Fruit fly (Drosophila melanogaster) whole organism, pupa: Measurements from ENCODE around the gene CG11970.

Experiments used
- CG10348 ChIP-seq: fragments of 200-800 bp; sonication (Bioruptor generic); IDR thresholded peaks from 2 replicates; pipeline ENCODE4 v1.3.6; 2022; ENCODE audit warnings: missing biosample characterization, missing genetic modification characterization
- CG14655 ChIP-seq: fragments of 200-800 bp; sonication (Bioruptor generic); optimal IDR thresholded peaks from 3 replicates; lab custom pipeline; 2017; ENCODE audit warnings: mild to moderate bottlenecking, missing biosample characterization, missing genetic modification reagents, missing genetic modification characterization
- CG15710 ChIP-seq: fragments of 200-800 bp; sonication (Bioruptor generic); optimal IDR thresholded peaks from 2 replicates; lab custom pipeline; 2018; ENCODE audit warnings: missing biosample characterization, mild to moderate bottlenecking, missing genetic modification characterization, moderate library complexity
- CG17806 ChIP-seq: fragments of 200-800 bp; sonication (Bioruptor generic); optimal IDR thresholded peaks from 2 replicates; lab custom pipeline; 2018; ENCODE audit warnings: missing biosample characterization, mild to moderate bottlenecking, missing genetic modification characterization, moderate library complexity
- CG34367 ChIP-seq: fragments of 200-800 bp; sonication (Bioruptor generic); optimal IDR thresholded peaks from 2 replicates; lab custom pipeline; 2018; ENCODE audit warnings: missing biosample characterization, mild to moderate bottlenecking, missing genetic modification characterization
- CG4496 ChIP-seq: fragments of 200-800 bp; sonication (Bioruptor generic); IDR thresholded peaks from 3 replicates; pipeline ENCODE4 v1.3.6; 2022; ENCODE audit warnings: missing biosample characterization, missing genetic modification characterization
- CG8159 ChIP-seq: fragments of 200-800 bp; sonication (Bioruptor generic); optimal IDR thresholded peaks from 3 replicates; lab custom pipeline; 2018; ENCODE audit warnings: missing biosample characterization, mild to moderate bottlenecking, missing genetic modification characterization, moderate library complexity
- CG8301 ChIP-seq: fragments of 200-800 bp; sonication (Bioruptor generic); optimal IDR thresholded peaks from 2 replicates; lab custom pipeline; 2018; ENCODE audit warnings: missing biosample characterization, mild to moderate bottlenecking, missing genetic modification characterization
- EcR ChIP-seq: fragments of 200-800 bp; sonication (Bioruptor generic); optimal IDR thresholded peaks from 3 replicates; lab custom pipeline; 2019; ENCODE audit warnings: missing biosample characterization, missing genetic modification characterization, mild to moderate bottlenecking, moderate library complexity, missing genetic modification reagents
- Pif1A ChIP-seq: fragments of 200-800 bp; sonication (Bioruptor generic); optimal IDR thresholded peaks from 3 replicates; lab custom pipeline; 2016; ENCODE audit warnings: missing biosample characterization, missing genetic modification characterization
- Snoo ChIP-seq: fragments of 200-800 bp; sonication (Bioruptor generic); optimal IDR thresholded peaks from 3 replicates; lab custom pipeline; 2017; ENCODE audit warnings: missing biosample characterization, mild to moderate bottlenecking, missing genetic modification characterization, inconsistent platforms
- fd96Ca ChIP-seq: fragments of 200-800 bp; sonication (Bioruptor generic); IDR thresholded peaks from 3 replicates; pipeline ENCODE4 v1.3.6; 2022; ENCODE audit warnings: missing biosample characterization, missing genetic modification characterization
- rn ChIP-seq: fragments of 200-800 bp; sonication (Bioruptor generic); IDR thresholded peaks from 2 replicates; pipeline ENCODE4 v1.3.6; 2022; ENCODE audit warnings: missing biosample characterization, missing genetic modification characterization

DNA sequence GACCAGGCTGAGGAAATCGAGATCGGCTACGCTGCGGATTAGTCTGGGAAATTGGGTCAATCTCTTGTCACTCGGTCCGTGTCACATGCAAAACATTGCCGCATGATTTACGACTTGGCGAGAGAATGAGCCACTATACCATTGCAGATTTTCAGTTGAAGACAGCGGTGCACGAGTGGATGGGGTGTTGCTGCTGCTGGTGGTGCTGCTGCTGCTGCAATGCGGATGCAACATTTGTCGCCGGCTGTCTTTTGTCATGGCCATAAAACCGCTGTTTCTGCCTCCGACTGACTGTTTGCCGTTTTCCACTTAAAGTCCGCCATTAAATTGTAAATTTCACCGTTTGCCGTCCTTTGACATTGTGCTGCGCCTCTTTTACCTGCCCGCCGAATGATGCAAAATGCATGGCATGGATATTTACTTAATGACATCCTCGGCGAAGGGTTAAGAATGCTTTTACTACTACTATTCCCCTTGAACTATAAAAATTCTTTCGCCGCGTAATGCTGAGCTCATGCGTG, 8.4 kb upstream of the CG11970 start:
- TF ChIP-seq fd96Ca (no peak), CG14655 (GFP tag; lab: Kevin White, UChicago) (no peak), rn (GFP tag; lab: Robert Waterston, UW) (no peak), CG10348 (GFP tag; lab: Robert Waterston, UW) (no peak), CG15710 (tag; lab: Kevin White, UChicago) (no peak), CG8301 (tag; lab: Kevin White, UChicago) (no peak), CG34367 (tag; lab: Kevin White, UChicago) (no peak), EcR (no peak), Pif1A (GFP tag; lab: Kevin White, UChicago) (no peak), Snoo (tag; lab: Kevin White, UChicago) (no peak), CG4496 (no peak), CG8159 (tag; lab: Kevin White, UChicago) (no peak), CG17806 (no peak)
